Worm (Caenorhabditis elegans) whole organism, L2 larva: ENCODE results near the gene col-84.

ENCODE experiments used
- F13H6.1 ChIP-seq: sonication (generic microtip); optimal IDR thresholded peaks from 2 replicates; lab custom pipeline; 2016; ENCODE audit warnings: missing genetic modification characterization, missing compliant biosample characterization
- ama-1 ChIP-seq: fragments of 150-350 bp; optimal IDR thresholded peaks from 2 replicates; lab custom pipeline; 2018; ENCODE audit warnings: inconsistent platforms
- blmp-1 ChIP-seq: sonication (generic microtip); optimal IDR thresholded peaks from 2 replicates; lab custom pipeline; 2017; ENCODE audit warnings: missing genetic modification characterization, mild to moderate bottlenecking, missing compliant biosample characterization, antibody characterized with exemption, moderate library complexity; ENCODE audit not compliant: insufficient read depth
- elt-3 ChIP-seq: sonication (generic microtip); optimal IDR thresholded peaks from 2 replicates; lab custom pipeline; 2017; ENCODE audit warnings: missing biosample characterization, missing genetic modification characterization
- gmeb-1 ChIP-seq: fragments of 150-350 bp; optimal IDR thresholded peaks from 2 replicates; lab custom pipeline; 2014; ENCODE audit warnings: missing biosample characterization, missing genetic modification characterization
- lsy-2 ChIP-seq, 2 experiments: fragments of 150-350 bp in 1 of 2; sonication (generic microtip) in 1 of 2; optimal IDR thresholded peaks; 2 replicates each; lab custom pipeline; 2014 to 2017; ENCODE audit warnings: missing biosample characterization in 2 of 2, missing genetic modification characterization in 2 of 2
- nhr-129 ChIP-seq: fragments of 150-350 bp; optimal IDR thresholded peaks from 2 replicates; lab custom pipeline; 2014; ENCODE audit warnings: missing biosample characterization, missing genetic modification characterization
- skn-1 ChIP-seq: sonication (generic microtip); optimal IDR thresholded peaks from 2 replicates; lab custom pipeline; 2017; ENCODE audit warnings: missing biosample characterization, missing genetic modification characterization
- snpc-4 ChIP-seq: fragments of 150-350 bp; optimal IDR thresholded peaks from 2 replicates; lab custom pipeline; 2014; ENCODE audit warnings: missing biosample characterization, missing genetic modification characterization
- unc-39 ChIP-seq: fragments of 150-350 bp; optimal IDR thresholded peaks from 2 replicates; lab custom pipeline; 2014; ENCODE audit warnings: missing biosample characterization, missing genetic modification characterization
- unc-62 ChIP-seq: fragments of 150-350 bp; optimal IDR thresholded peaks from 2 replicates; lab custom pipeline; 2014; ENCODE audit warnings: missing biosample characterization, missing genetic modification reagents, missing genetic modification characterization
- zag-1 ChIP-seq: fragments of 150-350 bp; optimal IDR thresholded peaks from 2 replicates; lab custom pipeline; 2014; ENCODE audit warnings: missing biosample characterization, missing genetic modification characterization
- ztf-4 ChIP-seq: fragments of 150-350 bp; optimal IDR thresholded peaks from 2 replicates; lab custom pipeline; 2014; ENCODE audit warnings: missing biosample characterization, missing genetic modification characterization

- TF ChIP-seq ama-1 (lab: Kevin White, UChicago) (no peak), ztf-4 (tag; lab: Kevin White, UChicago) (no peak), gmeb-1 (no peak), skn-1 (no peak), unc-62 (GFP tag; lab: Kevin White, UChicago) (no peak), zag-1 (no peak), blmp-1 (tag; lab: Kevin White, UChicago) (no peak), F13H6.1 (tag; lab: Kevin White, UChicago) (no peak), elt-3 (tag; lab: Kevin White, UChicago) (no peak), unc-39 (tag; lab: Kevin White, UChicago) (no peak), snpc-4 (tag; lab: Kevin White, UChicago) (no peak), lsy-2 (tag; optimal IDR thresholded peaks at IDR 0.05; lab: Kevin White, UChicago) (no peak), nhr-129 (no peak)
These were observed 15.2 kb upstream of the col-84 start for ce11 chrII:11853108-11853507.
